Worm (Caenorhabditis elegans) whole organism, mixed stage, embryonic: ENCODE measurements around the gene Y55F3AM.21.

Experiments used
- nhr-28 ChIP-seq: fragments of 150-350 bp; optimal IDR thresholded peaks from 2 replicates; lab custom pipeline; 2014; ENCODE audit warnings: missing biosample characterization, missing genetic modification characterization
- pha-4 ChIP-seq: fragments of 150-350 bp; optimal IDR thresholded peaks from 2 replicates; lab custom pipeline; 2018; ENCODE audit warnings: missing biosample characterization, missing genetic modification reagents, missing genetic modification characterization
- tbx-8 ChIP-seq: fragments of 200-800 bp; sonication (Bioruptor generic); optimal IDR thresholded peaks from 2 replicates; lab custom pipeline; 2018; ENCODE audit warnings: mild to moderate bottlenecking, missing genetic modification characterization, moderate library complexity, missing compliant biosample characterization
- unc-39 ChIP-seq: fragments of 150-350 bp; optimal IDR thresholded peaks from 2 replicates; lab custom pipeline; 2014; ENCODE audit warnings: missing biosample characterization, missing genetic modification characterization

DNA sequence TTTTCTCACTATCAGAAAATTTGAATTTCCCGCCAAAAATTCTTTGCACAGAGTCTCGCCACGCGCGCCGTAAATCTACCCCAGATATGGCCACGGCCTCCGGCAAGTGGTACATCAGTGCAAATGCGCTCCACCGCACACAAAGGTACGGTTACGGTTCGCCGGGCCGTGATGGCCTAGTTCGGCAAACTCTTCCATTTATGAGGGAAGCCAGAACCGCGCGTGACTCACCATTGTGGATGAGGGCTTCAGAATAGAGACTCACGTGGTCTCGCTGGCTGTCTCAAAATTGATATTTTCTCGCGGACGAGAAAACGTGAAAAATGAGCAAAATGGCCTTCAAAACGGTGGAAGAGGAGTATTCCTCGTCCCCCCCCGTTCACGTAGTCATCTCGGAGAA lies 31.7 kb downstream of the Y55F3AM.21 start:
- TF ChIP-seq pha-4 (tag; lab: Kevin White, UChicago): no peak
- TF ChIP-seq nhr-28 (tag; lab: Kevin White, UChicago): no peak
- TF ChIP-seq tbx-8 (GFP tag; lab: Kevin White, UChicago): no peak
- no peak for TF ChIP-seq unc-39 (tag; lab: Kevin White, UChicago)
